Fruit fly (Drosophila melanogaster) whole organism, embryonic: ENCODE results near the gene Son.

ENCODE experiments used
- Bdp1 ChIP-seq: fragments of 200-800 bp; sonication (Bioruptor generic); optimal IDR thresholded peaks from 3 replicates; lab custom pipeline; 2016; ENCODE audit warnings: missing biosample characterization, missing genetic modification characterization
- CG10274 ChIP-seq: fragments of 200-800 bp; sonication (Bioruptor generic); optimal IDR thresholded peaks from 3 replicates; lab custom pipeline; 2017; ENCODE audit warnings: missing biosample characterization, mild to moderate bottlenecking, missing genetic modification characterization
- CG11398 ChIP-seq: fragments of 200-800 bp; sonication (Bioruptor generic); optimal IDR thresholded peaks from 2 replicates; lab custom pipeline; 2016; ENCODE audit warnings: missing biosample characterization, missing genetic modification characterization
- CG11695 ChIP-seq: fragments of 200-800 bp; sonication (Bioruptor generic); IDR thresholded peaks from 3 replicates; pipeline ENCODE4 v1.3.6; 2022; ENCODE audit warnings: missing biosample characterization, missing genetic modification characterization
- CG12155 ChIP-seq: fragments of 200-800 bp; sonication (Bioruptor generic); optimal IDR thresholded peaks from 3 replicates; lab custom pipeline; 2016; ENCODE audit warnings: missing biosample characterization, missing genetic modification characterization
- CG12942 ChIP-seq: fragments of 200-800 bp; sonication (Bioruptor generic); optimal IDR thresholded peaks from 3 replicates; lab custom pipeline; 2016; ENCODE audit warnings: missing biosample characterization, missing genetic modification characterization
- CG14667 ChIP-seq: fragments of 200-800 bp; sonication (Bioruptor generic); IDR thresholded peaks from 2 replicates; pipeline ENCODE4 v1.3.6; 2022; ENCODE audit warnings: missing biosample characterization, missing genetic modification characterization
- CG16863 ChIP-seq: fragments of 200-800 bp; sonication (Bioruptor generic); optimal IDR thresholded peaks from 3 replicates; lab custom pipeline; 2016; ENCODE audit warnings: missing biosample characterization, missing genetic modification characterization
- CG18011 ChIP-seq: fragments of 200-800 bp; sonication (Bioruptor generic); optimal IDR thresholded peaks from 2 replicates; lab custom pipeline; 2017; ENCODE audit warnings: missing biosample characterization, missing genetic modification characterization, mild to moderate bottlenecking, moderate library complexity, missing genotype
- CG2116 ChIP-seq: fragments of 200-800 bp; sonication (Bioruptor generic); optimal IDR thresholded peaks from 3 replicates; lab custom pipeline; 2018; ENCODE audit warnings: missing biosample characterization, mild to moderate bottlenecking, missing genetic modification characterization
- CG3838 ChIP-seq: fragments of 200-800 bp; sonication (Bioruptor generic); optimal IDR thresholded peaks from 3 replicates; lab custom pipeline; 2016; ENCODE audit warnings: missing biosample characterization, missing genetic modification characterization
- CG3847 ChIP-seq: fragments of 200-800 bp; sonication (Bioruptor generic); IDR thresholded peaks from 2 replicates; pipeline ENCODE4 v1.3.6; 2022; ENCODE audit warnings: missing biosample characterization, missing genetic modification characterization
- CG4360 ChIP-seq: fragments of 200-800 bp; sonication (Bioruptor generic); IDR thresholded peaks from 2 replicates; pipeline ENCODE4 v1.3.6; 2022; ENCODE audit warnings: missing biosample characterization, missing genetic modification characterization
- CG4424 ChIP-seq: fragments of 200-800 bp; sonication (Bioruptor generic); optimal IDR thresholded peaks from 3 replicates; lab custom pipeline; 2016; ENCODE audit warnings: missing biosample characterization, missing genetic modification characterization
- CG7556 ChIP-seq: fragments of 200-800 bp; sonication (Bioruptor generic); optimal IDR thresholded peaks from 2 replicates; lab custom pipeline; 2017; ENCODE audit warnings: missing biosample characterization, mild to moderate bottlenecking, missing genetic modification characterization
- CG7963 ChIP-seq: fragments of 200-800 bp; sonication (Bioruptor generic); IDR thresholded peaks from 3 replicates; pipeline ENCODE4 v1.3.6; 2022; ENCODE audit warnings: missing biosample characterization, missing genetic modification characterization; ENCODE audit not compliant: partially characterized antibody
- CG8388 ChIP-seq: fragments of 200-800 bp; sonication (Bioruptor generic); optimal IDR thresholded peaks from 2 replicates; lab custom pipeline; 2019; ENCODE audit warnings: missing biosample characterization, mild to moderate bottlenecking, missing genetic modification characterization, moderate library complexity
- CG9215 ChIP-seq: fragments of 200-800 bp; sonication (Bioruptor generic); IDR thresholded peaks from 2 replicates; pipeline ENCODE4 v1.3.6; 2022; ENCODE audit warnings: missing biosample characterization, missing genetic modification characterization
- CG9727 ChIP-seq: fragments of 200-800 bp; sonication (Bioruptor generic); optimal IDR thresholded peaks from 3 replicates; lab custom pipeline; 2017; ENCODE audit warnings: missing biosample characterization, mild to moderate bottlenecking, missing genetic modification characterization
- CkIIα-i1 ChIP-seq: fragments of 200-800 bp; sonication (Bioruptor generic); IDR thresholded peaks from 2 replicates; pipeline ENCODE4 v1.3.6; 2022; ENCODE audit warnings: missing biosample characterization, missing genetic modification characterization
- D ChIP-seq, 2 experiments: fragments of 200-800 bp in 1 of 2; fragments of >200 bp in 1 of 2; sonication (Bioruptor generic) in 1 of 2; optimal IDR thresholded peaks; 2 replicates in 1 of 2; 3 replicates in 1 of 2; lab custom pipeline; 2017; ENCODE audit warnings: mild to moderate bottlenecking in 1 of 2, missing biosample characterization in 1 of 2, missing genetic modification characterization in 1 of 2, missing genetic modification reagents in 1 of 2
- D19B ChIP-seq: fragments of 200-800 bp; sonication (Bioruptor generic); optimal IDR thresholded peaks from 2 replicates; lab custom pipeline; 2017; ENCODE audit warnings: missing biosample characterization, mild to moderate bottlenecking, missing genetic modification characterization
- Dip3 ChIP-seq: fragments of 200-800 bp; sonication (Bioruptor generic); optimal IDR thresholded peaks from 3 replicates; lab custom pipeline; 2016; ENCODE audit warnings: missing biosample characterization, missing genetic modification characterization
- E2f2 ChIP-seq: fragments of 200-800 bp; sonication (Bioruptor generic); IDR thresholded peaks from 2 replicates; pipeline ENCODE4 v1.3.6; 2022; ENCODE audit warnings: missing biosample characterization, missing genetic modification characterization
- H2.0 ChIP-seq: fragments of 200-800 bp; sonication (Bioruptor generic); IDR thresholded peaks from 2 replicates; pipeline ENCODE4 v1.3.6; 2022; ENCODE audit warnings: missing biosample characterization, missing genetic modification characterization
- Hand ChIP-seq: fragments of 200-800 bp; sonication (Bioruptor generic); optimal IDR thresholded peaks from 2 replicates; lab custom pipeline; 2017; ENCODE audit warnings: mild to moderate bottlenecking, missing biosample characterization, missing genetic modification reagents, missing genetic modification characterization
- Hsf ChIP-seq: fragments of 200-800 bp; sonication (Bioruptor generic); optimal IDR thresholded peaks from 3 replicates; lab custom pipeline; 2016; ENCODE audit warnings: missing biosample characterization, missing genetic modification characterization
- Nf-YA ChIP-seq: fragments of 200-800 bp; sonication (Bioruptor generic); IDR thresholded peaks from 2 replicates; pipeline ENCODE4 v1.3.6; 2022; ENCODE audit warnings: missing biosample characterization, missing genetic modification characterization
- Sin3A ChIP-seq: fragments of >200 bp; optimal IDR thresholded peaks from 2 replicates; lab custom pipeline; 2018
- TFAM ChIP-seq: fragments of 200-800 bp; sonication (Bioruptor generic); optimal IDR thresholded peaks from 2 replicates; lab custom pipeline; 2017; ENCODE audit warnings: missing biosample characterization, missing genetic modification characterization, inconsistent platforms
- Usf ChIP-seq: fragments of 200-800 bp; sonication (Bioruptor generic); optimal IDR thresholded peaks from 2 replicates; lab custom pipeline; 2017; ENCODE audit warnings: missing genotype, missing biosample characterization, missing genetic modification characterization
- aop ChIP-seq: fragments of 200-800 bp; sonication (Bioruptor generic); IDR thresholded peaks from 2 replicates; pipeline ENCODE4 v1.3.6; 2022; ENCODE audit warnings: missing biosample characterization, missing genetic modification characterization
- bigmax ChIP-seq: fragments of 200-800 bp; sonication (Bioruptor generic); optimal IDR thresholded peaks from 2 replicates; lab custom pipeline; 2018; ENCODE audit warnings: missing biosample characterization, mild to moderate bottlenecking, missing genetic modification characterization
- bowl ChIP-seq: fragments of 200-800 bp; sonication (Bioruptor generic); IDR thresholded peaks from 2 replicates; pipeline ENCODE4 v1.3.6; 2022; ENCODE audit warnings: missing biosample characterization, missing genetic modification characterization
- chn ChIP-seq: fragments of 200-800 bp; sonication (Bioruptor generic); optimal IDR thresholded peaks from 2 replicates; lab custom pipeline; 2016; ENCODE audit warnings: missing biosample characterization, missing genetic modification characterization
- dmrt11E ChIP-seq: fragments of 200-800 bp; sonication (Bioruptor generic); optimal IDR thresholded peaks from 3 replicates; lab custom pipeline; 2018; ENCODE audit warnings: missing biosample characterization, mild to moderate bottlenecking, missing genetic modification characterization, moderate library complexity
- ems ChIP-seq: fragments of 200-800 bp; sonication (Bioruptor generic); optimal IDR thresholded peaks from 3 replicates; lab custom pipeline; 2016; ENCODE audit warnings: missing biosample characterization, missing genetic modification characterization
- fu2 ChIP-seq: fragments of 200-800 bp; sonication (Bioruptor generic); optimal IDR thresholded peaks from 2 replicates; lab custom pipeline; 2016; ENCODE audit warnings: missing biosample characterization, missing genetic modification characterization
- gro ChIP-seq: fragments of 200-800 bp; sonication (Bioruptor generic); optimal IDR thresholded peaks from 2 replicates; lab custom pipeline; 2016; ENCODE audit warnings: missing biosample characterization, missing genetic modification characterization
- gsb-n ChIP-seq: fragments of 200-800 bp; sonication (Bioruptor generic); optimal IDR thresholded peaks from 3 replicates; lab custom pipeline; 2018; ENCODE audit warnings: missing biosample characterization, mild to moderate bottlenecking, missing genetic modification characterization
- ham ChIP-seq: fragments of 200-800 bp; sonication (Bioruptor generic); IDR thresholded peaks from 2 replicates; pipeline ENCODE4 v1.3.6; 2022; ENCODE audit warnings: missing biosample characterization, missing genetic modification characterization
- hbn ChIP-seq: fragments of 200-800 bp; sonication (Bioruptor generic); IDR thresholded peaks from 2 replicates; pipeline ENCODE4 v1.3.6; 2022; ENCODE audit warnings: missing biosample characterization, missing genetic modification characterization; ENCODE audit not compliant: partially characterized antibody
- her ChIP-seq: fragments of 200-800 bp; sonication (Bioruptor generic); optimal IDR thresholded peaks from 2 replicates; lab custom pipeline; 2016; ENCODE audit warnings: missing biosample characterization, missing genetic modification characterization
- lov ChIP-seq, 2 experiments: fragments of 200-800 bp in 1 of 2; fragments of >200 bp in 1 of 2; sonication (Bioruptor generic) in 1 of 2; IDR thresholded peaks in 1 of 2; optimal IDR thresholded peaks in 1 of 2; 2 replicates in 1 of 2; 3 replicates in 1 of 2; pipeline versions ENCODE4 v1.3.6 to Lab custom; 2017 to 2022; ENCODE audit warnings: missing biosample characterization in 1 of 2, missing genetic modification characterization in 1 of 2
- sd ChIP-seq: fragments of 200-800 bp; sonication (Bioruptor generic); optimal IDR thresholded peaks from 3 replicates; lab custom pipeline; 2018; ENCODE audit warnings: missing biosample characterization, mild to moderate bottlenecking, missing genetic modification characterization, moderate library complexity
- slbo ChIP-seq: fragments of 200-800 bp; sonication (Bioruptor generic); IDR thresholded peaks from 2 replicates; pipeline ENCODE4 v1.3.6; 2022; ENCODE audit warnings: missing biosample characterization, missing genetic modification characterization
- yki ChIP-seq: fragments of >200 bp; optimal IDR thresholded peaks from 3 replicates; lab custom pipeline; 2018
- zen2 ChIP-seq: fragments of 200-800 bp; sonication (Bioruptor generic); IDR thresholded peaks from 3 replicates; pipeline ENCODE4 v1.3.6; 2022; ENCODE audit warnings: missing biosample characterization, missing genetic modification characterization; ENCODE audit not compliant: partially characterized antibody

Gene Son

dm6 chr3R:9533181-9534124 is 44.4 kb upstream of the Son start (continued):
- TF ChIP-seq D (optimal IDR thresholded peaks at IDR 0.05; lab: Kevin White, UChicago): no peak
- peak; percentile 98 for TF ChIP-seq D (GFP tag; optimal IDR thresholded peaks at IDR 0.05; lab: Kevin White, UChicago)
- peak; percentile 94 for TF ChIP-seq CG10274 (GFP tag; lab: Kevin White, UChicago)
- TF ChIP-seq Nf-YA (GFP tag; lab: Robert Waterston, UW): peak; percentile 81
- TF ChIP-seq CG14667: peak; percentile 85
- TF ChIP-seq CG9215 (GFP tag; lab: Robert Waterston, UW): peak; percentile 92
- peak; percentile 85 for TF ChIP-seq CG3838
- peak; percentile 90 for TF ChIP-seq CG3847 (GFP tag; lab: Robert Waterston, UW)
- TF ChIP-seq bowl (GFP tag; lab: Robert Waterston, UW): peak; percentile 40; the same call in 1 of the 2 replicates
- TF ChIP-seq lov (optimal IDR thresholded peaks at IDR 0.05; lab: Kevin White, UChicago): no peak
- TF ChIP-seq lov (GFP tag; IDR thresholded peaks at IDR 0.05; lab: Robert Waterston, UW): no peak
- peak; percentile 73 for TF ChIP-seq E2f2 (GFP tag; lab: Robert Waterston, UW)
- TF ChIP-seq Hand: peak; percentile 97
- 0 out of 3 replicates have a peak, but pooled peaks have one; percentile 17 for TF ChIP-seq CG7963 (GFP tag; lab: Robert Waterston, UW)
- TF ChIP-seq slbo (GFP tag; lab: Robert Waterston, UW): peak; percentile 90
- TF ChIP-seq dmrt11E: peak; percentile 85
- TF ChIP-seq her (GFP tag; lab: Kevin White, UChicago): peak; percentile 81
- TF ChIP-seq CG11695 (GFP tag; lab: Robert Waterston, UW): peak; percentile 94
- peak; percentile 93 for TF ChIP-seq CG12155 (GFP tag; lab: Kevin White, UChicago)
- peak; percentile 84 for TF ChIP-seq Bdp1 (GFP tag; lab: Kevin White, UChicago)
- TF ChIP-seq CkIIα-i1 (GFP tag; lab: Robert Waterston, UW): 0 out of 2 replicates have a peak, but pooled peaks have one; percentile 30
- peak; percentile 96 for TF ChIP-seq Hsf
- TF ChIP-seq chn: peak; percentile 89
- TF ChIP-seq CG7556 (GFP tag; lab: Kevin White, UChicago): peak; percentile 99
- TF ChIP-seq Sin3A (lab: Kevin White, UChicago): no peak
- TF ChIP-seq fu2: peak; percentile 89
- TF ChIP-seq CG9727: peak; percentile 98
- TF ChIP-seq CG4424: peak; percentile 98
- peak; percentile 84 for TF ChIP-seq CG11398
- TF ChIP-seq ham (GFP tag; lab: Robert Waterston, UW): no peak
- TF ChIP-seq aop: 0 out of 2 replicates have a peak, but pooled peaks have one; percentile 35
- TF ChIP-seq yki: peak; percentile 53
- peak; percentile 69 for TF ChIP-seq TFAM (GFP tag; lab: Kevin White, UChicago)
- TF ChIP-seq CG2116 (GFP tag; lab: Kevin White, UChicago): peak; percentile 79
- peak; percentile 91 for TF ChIP-seq gsb-n
- TF ChIP-seq CG8388 (GFP tag; lab: Kevin White, UChicago): peak; percentile 93
- TF ChIP-seq CG4360 (GFP tag; lab: Robert Waterston, UW): 0 out of 2 replicates have a peak, but pooled peaks have one; percentile 41
- TF ChIP-seq sd (tag; lab: Kevin White, UChicago): peak; percentile 79
- TF ChIP-seq hbn (GFP tag; lab: Robert Waterston, UW): no peak
- peak; percentile 88 for TF ChIP-seq ems (GFP tag; lab: Kevin White, UChicago)
- TF ChIP-seq bigmax (GFP tag; lab: Kevin White, UChicago): peak; percentile 2
- TF ChIP-seq zen2: no peak; the same call in 2 of the 3 replicates
- peak; percentile 94 for TF ChIP-seq D19B (GFP tag; lab: Kevin White, UChicago)
- TF ChIP-seq CG16863: peak; percentile 90
- TF ChIP-seq gro (GFP tag; lab: Kevin White, UChicago): peak; percentile 92
- TF ChIP-seq Dip3: peak; percentile 93
- peak; percentile 96 for TF ChIP-seq Usf
- peak; percentile 88 for TF ChIP-seq CG18011 (GFP tag; lab: Kevin White, UChicago)
- TF ChIP-seq CG12942 (GFP tag; lab: Kevin White, UChicago): peak; percentile 91
- TF ChIP-seq H2.0: peak; percentile 69
